Worm (Caenorhabditis elegans) whole organism, young adult: Measurements from ENCODE around the gene rgs-10.

Source experiments
- B0035.1 ChIP-seq: sonication (generic microtip); optimal IDR thresholded peaks from 2 replicates; lab custom pipeline; 2016; ENCODE audit warnings: missing genetic modification characterization, mild to moderate bottlenecking, missing compliant biosample characterization, missing genotype, missing genetic modification reagents
- B0261.1 ChIP-seq: sonication (generic microtip); optimal IDR thresholded peaks from 2 replicates; lab custom pipeline; 2016; ENCODE audit warnings: mild to moderate bottlenecking, missing genetic modification characterization, moderate library complexity, missing compliant biosample characterization
- F33H1.4 ChIP-seq: fragments of 200-800 bp; sonication (Bioruptor generic); IDR thresholded peaks from 2 replicates; pipeline ENCODE4 v1.3.6; 2022; ENCODE audit warnings: missing genetic modification reagents, missing genetic modification characterization, missing compliant biosample characterization
- F37B4.10 ChIP-seq: fragments of 200-800 bp; sonication (Bioruptor generic); IDR thresholded peaks from 2 replicates; pipeline ENCODE4 v1.3.6; 2022; ENCODE audit warnings: missing genetic modification characterization, missing compliant biosample characterization
- F52B5.7 ChIP-seq: sonication (generic microtip); optimal IDR thresholded peaks from 2 replicates; lab custom pipeline; 2016; ENCODE audit warnings: mild to moderate bottlenecking, missing genetic modification characterization, missing compliant biosample characterization
- F55B11.4 ChIP-seq: sonication (generic microtip); optimal IDR thresholded peaks from 2 replicates; lab custom pipeline; 2016; ENCODE audit warnings: missing compliant biosample characterization, missing genetic modification characterization, borderline replicate concordance; ENCODE audit not compliant: insufficient read depth
- F57A8.1 ChIP-seq: fragments of 200-800 bp; sonication (Bioruptor generic); optimal IDR thresholded peaks from 2 replicates; lab custom pipeline; 2018; ENCODE audit warnings: mild to moderate bottlenecking, missing genetic modification characterization, moderate library complexity, missing compliant biosample characterization
- K11D2.4 ChIP-seq: fragments of 200-800 bp; sonication (Bioruptor generic); IDR thresholded peaks from 2 replicates; pipeline ENCODE4 v1.3.6; 2022; ENCODE audit warnings: missing genetic modification reagents, missing genetic modification characterization, missing compliant biosample characterization
- Y56A3A.18 ChIP-seq: fragments of 200-800 bp; sonication (Bioruptor generic); IDR thresholded peaks from 2 replicates; pipeline ENCODE4 v1.3.6; 2022; ENCODE audit warnings: missing genetic modification reagents, missing genetic modification characterization, missing compliant biosample characterization
- ZK185.1 ChIP-seq: sonication (generic microtip); optimal IDR thresholded peaks from 2 replicates; lab custom pipeline; 2016; ENCODE audit warnings: mild to moderate bottlenecking, missing genetic modification characterization, missing compliant biosample characterization; ENCODE audit not compliant: poor library complexity, severe bottlenecking
- akir-1 ChIP-seq: fragments of 200-800 bp; sonication (Bioruptor generic); optimal IDR thresholded peaks from 2 replicates; lab custom pipeline; 2018; ENCODE audit warnings: mild to moderate bottlenecking, missing genetic modification characterization, moderate library complexity, missing compliant biosample characterization
- ama-1 ChIP-seq, 3 experiments: fragments of 150-350 bp in 1 of 3; sonication (generic microtip) in 2 of 3; optimal IDR thresholded peaks; 2 replicates each; lab custom pipeline; 2014 to 2018; ENCODE audit warnings: missing biosample characterization in 2 of 3, missing genetic modification characterization in 2 of 3, missing genetic modification reagents in 2 of 3
- cebp-1 ChIP-seq, 2 experiments: fragments of 200-800 bp in 1 of 2; sonication (Bioruptor generic) in 1 of 2; sonication (generic microtip) in 1 of 2; IDR thresholded peaks in 1 of 2; optimal IDR thresholded peaks in 1 of 2; 2 replicates each; pipeline versions ENCODE4 v1.3.6 to Lab custom; 2017 to 2022; ENCODE audit warnings: missing compliant biosample characterization in 2 of 2, missing genetic modification characterization in 2 of 2, mild to moderate bottlenecking in 1 of 2, missing genetic modification reagents in 1 of 2, moderate library complexity in 1 of 2
- ceh-100 ChIP-seq: fragments of 200-800 bp; sonication (Bioruptor generic); IDR thresholded peaks from 2 replicates; pipeline ENCODE4 v1.3.6; 2022; ENCODE audit warnings: missing genetic modification reagents, missing genetic modification characterization, missing compliant biosample characterization
- dpff-1 ChIP-seq: sonication (generic microtip); optimal IDR thresholded peaks from 2 replicates; lab custom pipeline; 2017; ENCODE audit warnings: mild to moderate bottlenecking, missing genetic modification characterization, missing compliant biosample characterization
- egl-18 ChIP-seq: fragments of 200-800 bp; sonication (Bioruptor generic); IDR thresholded peaks from 2 replicates; pipeline ENCODE4 v1.3.6; 2022; ENCODE audit warnings: missing genetic modification reagents, missing genetic modification characterization, missing compliant biosample characterization
- ekl-4 ChIP-seq: fragments of 200-800 bp; sonication (Bioruptor generic); IDR thresholded peaks from 2 replicates; pipeline ENCODE4 v1.3.6; 2022; ENCODE audit warnings: missing genetic modification reagents, missing genetic modification characterization, missing compliant biosample characterization
- ets-4 ChIP-seq: fragments of 200-800 bp; sonication (Bioruptor generic); optimal IDR thresholded peaks from 2 replicates; lab custom pipeline; 2018; ENCODE audit warnings: mild to moderate bottlenecking, missing genetic modification characterization, missing compliant biosample characterization
- him-1 ChIP-seq: sonication (generic microtip); optimal IDR thresholded peaks from 2 replicates; lab custom pipeline; 2016; ENCODE audit warnings: missing genotype, missing genetic modification reagents, missing genetic modification characterization, missing compliant biosample characterization
- hmg-1.2 ChIP-seq: fragments of 200-800 bp; sonication (Bioruptor generic); IDR thresholded peaks from 2 replicates; pipeline ENCODE4 v1.3.6; 2022; ENCODE audit warnings: missing genetic modification reagents, missing genetic modification characterization, missing compliant biosample characterization
- lag-1 ChIP-seq: fragments of 200-800 bp; sonication (Bioruptor generic); IDR thresholded peaks from 2 replicates; pipeline ENCODE4 v1.3.6; 2022; ENCODE audit warnings: missing genetic modification reagents, missing genetic modification characterization, missing compliant biosample characterization
- let-607 ChIP-seq, 2 experiments: fragments of 200-800 bp in 1 of 2; sonication (Bioruptor generic) in 1 of 2; sonication (generic microtip) in 1 of 2; optimal IDR thresholded peaks; 2 replicates each; lab custom pipeline; 2016 to 2018; ENCODE audit warnings: mild to moderate bottlenecking in 2 of 2, missing compliant biosample characterization in 2 of 2, missing genetic modification characterization in 2 of 2, moderate library complexity in 2 of 2, missing genotype in 1 of 2
- lin-40 ChIP-seq: sonication (generic microtip); optimal IDR thresholded peaks from 2 replicates; lab custom pipeline; 2016; ENCODE audit warnings: missing genetic modification characterization, mild to moderate bottlenecking, missing compliant biosample characterization, missing genotype, missing genetic modification reagents
- lin-54 ChIP-seq: fragments of 200-800 bp; sonication (Bioruptor generic); optimal IDR thresholded peaks from 2 replicates; lab custom pipeline; 2018; ENCODE audit warnings: mild to moderate bottlenecking, missing genetic modification characterization, missing compliant biosample characterization
- lsy-27 ChIP-seq: sonication (generic microtip); optimal IDR thresholded peaks from 2 replicates; lab custom pipeline; 2017; ENCODE audit warnings: missing genetic modification characterization, mild to moderate bottlenecking, missing compliant biosample characterization, antibody characterized with exemption, missing genotype, borderline replicate concordance; ENCODE audit not compliant: insufficient read depth
- madf-10 ChIP-seq: sonication (generic microtip); optimal IDR thresholded peaks from 2 replicates; lab custom pipeline; 2016; ENCODE audit warnings: mild to moderate bottlenecking, missing genetic modification characterization, missing compliant biosample characterization
- madf-8 ChIP-seq: fragments of 200-800 bp; sonication (Bioruptor generic); conservative IDR thresholded peaks from 2 replicates; pipeline ENCODE4 v1.3.6; 2022; ENCODE audit warnings: missing genetic modification reagents, missing genetic modification characterization, missing compliant biosample characterization
- mcd-1 ChIP-seq: fragments of 200-800 bp; sonication (Bioruptor generic); IDR thresholded peaks from 2 replicates; pipeline ENCODE4 v1.3.6; 2022; ENCODE audit warnings: missing genetic modification reagents, missing genetic modification characterization, missing compliant biosample characterization
- mel-28 ChIP-seq: sonication (generic microtip); optimal IDR thresholded peaks from 2 replicates; lab custom pipeline; 2016; ENCODE audit warnings: borderline replicate concordance, mild to moderate bottlenecking, missing genetic modification characterization, missing compliant biosample characterization
- nfyb-1 ChIP-seq: fragments of 200-800 bp; sonication (Bioruptor generic); IDR thresholded peaks from 2 replicates; pipeline ENCODE4 v1.3.6; 2022; ENCODE audit warnings: missing genetic modification reagents, missing genetic modification characterization, missing compliant biosample characterization
- nhr-179 ChIP-seq: sonication (generic microtip); optimal IDR thresholded peaks from 2 replicates; lab custom pipeline; 2016; ENCODE audit warnings: mild to moderate bottlenecking, missing genetic modification characterization, missing compliant biosample characterization
- nhr-80 ChIP-seq: sonication (generic microtip); optimal IDR thresholded peaks from 2 replicates; lab custom pipeline; 2016; ENCODE audit warnings: missing genetic modification characterization, missing compliant biosample characterization
- rcor-1 ChIP-seq: fragments of 200-800 bp; sonication (Bioruptor generic); IDR thresholded peaks from 2 replicates; pipeline ENCODE4 v1.3.6; 2022; ENCODE audit warnings: missing genetic modification reagents, missing genetic modification characterization, missing compliant biosample characterization
- rpc-1 ChIP-seq, 2 experiments: fragments of 150-350 bp in 1 of 2; sonication (generic microtip) in 1 of 2; optimal IDR thresholded peaks; 2 replicates each; lab custom pipeline; 2014 to 2018; ENCODE audit warnings: missing biosample characterization in 1 of 2, missing genetic modification characterization in 1 of 2, missing genetic modification reagents in 1 of 2, missing genotype in 1 of 2
- sea-2 ChIP-seq: fragments of 200-800 bp; sonication (Bioruptor generic); IDR thresholded peaks from 2 replicates; pipeline ENCODE4 v1.3.6; 2022; ENCODE audit warnings: missing genetic modification characterization, missing compliant biosample characterization
- snpc-1.1 ChIP-seq: sonication (generic microtip); optimal IDR thresholded peaks from 2 replicates; lab custom pipeline; 2017; ENCODE audit warnings: missing genetic modification characterization, mild to moderate bottlenecking, missing compliant biosample characterization, antibody characterized with exemption, moderate library complexity, missing genotype, missing genetic modification reagents; ENCODE audit not compliant: insufficient read depth
- snpc-1.3 ChIP-seq: sonication (generic microtip); optimal IDR thresholded peaks from 2 replicates; lab custom pipeline; 2017; ENCODE audit warnings: missing genetic modification characterization, mild to moderate bottlenecking, missing compliant biosample characterization, antibody characterized with exemption, moderate library complexity, missing genotype, missing genetic modification reagents; ENCODE audit not compliant: insufficient read depth
- snpc-4 ChIP-seq, 5 experiments: fragments of 150-350 bp in 1 of 5; sonication (generic microtip) in 4 of 5; optimal IDR thresholded peaks; 2 replicates each; lab custom pipeline; 2014 to 2018; ENCODE audit warnings: missing genetic modification characterization in 5 of 5, missing biosample characterization in 3 of 5, antibody characterized with exemption in 2 of 5, mild to moderate bottlenecking in 2 of 5, missing compliant biosample characterization in 2 of 5, missing genotype in 2 of 5, moderate library complexity in 2 of 5, missing genetic modification reagents in 1 of 5
- sptf-2 ChIP-seq: fragments of 200-800 bp; sonication (Bioruptor generic); optimal IDR thresholded peaks from 2 replicates; lab custom pipeline; 2018; ENCODE audit warnings: mild to moderate bottlenecking, missing genetic modification characterization, missing compliant biosample characterization
- tbp1 ChIP-seq: fragments of 200-800 bp; sonication (Bioruptor generic); optimal IDR thresholded peaks from 2 replicates; lab custom pipeline; 2018; ENCODE audit warnings: mild to moderate bottlenecking, missing genetic modification characterization, missing compliant biosample characterization
- unc-62 ChIP-seq: fragments of 150-350 bp; optimal IDR thresholded peaks from 2 replicates; lab custom pipeline; 2014; ENCODE audit warnings: missing biosample characterization, missing genetic modification reagents, missing genetic modification characterization
- zim-3 ChIP-seq: sonication (generic microtip); optimal IDR thresholded peaks from 2 replicates; lab custom pipeline; 2017; ENCODE audit warnings: mild to moderate bottlenecking, missing genetic modification characterization, moderate library complexity, missing compliant biosample characterization
- ztf-18 ChIP-seq: sonication (generic microtip); optimal IDR thresholded peaks from 2 replicates; lab custom pipeline; 2016; ENCODE audit warnings: missing genotype, mild to moderate bottlenecking, missing genetic modification characterization, missing compliant biosample characterization
- ztf-28 ChIP-seq: fragments of 200-800 bp; sonication (Bioruptor generic); IDR thresholded peaks from 2 replicates; pipeline ENCODE4 v1.3.6; 2022; ENCODE audit warnings: missing genetic modification reagents, missing genetic modification characterization, missing compliant biosample characterization
- ztf-3 ChIP-seq: fragments of 200-800 bp; sonication (Bioruptor generic); optimal IDR thresholded peaks from 2 replicates; lab custom pipeline; 2018; ENCODE audit warnings: mild to moderate bottlenecking, missing genetic modification characterization, missing compliant biosample characterization

The rgs-10 gene

DNA sequence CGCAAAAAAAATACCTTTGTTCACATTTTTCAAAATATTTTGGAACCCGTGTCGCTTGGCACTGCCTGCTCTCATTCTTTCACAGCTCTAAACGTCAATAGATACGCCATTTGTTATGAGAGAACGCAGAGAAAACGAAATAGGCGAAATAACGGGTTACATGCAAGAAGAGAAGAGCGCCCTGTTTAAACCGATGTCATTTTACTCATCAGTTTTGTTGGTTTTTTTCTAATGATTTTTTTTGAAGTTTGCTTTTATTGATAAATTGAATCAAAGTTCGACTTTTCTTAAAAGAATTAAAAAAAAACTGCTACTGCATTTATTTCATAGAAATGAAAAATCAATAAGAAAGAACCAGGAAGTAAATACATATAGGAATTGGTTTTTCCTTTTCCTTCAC is 16.2 kb downstream of the rgs-10 start:
- TF ChIP-seq ztf-18 (tag; lab: Kevin White, UChicago), result no peak
- TF ChIP-seq rcor-1 (GFP tag; lab: Robert Waterston, UW), result no peak
- no peak for TF ChIP-seq ekl-4 (GFP tag; lab: Robert Waterston, UW)
- TF ChIP-seq mel-28 (tag; lab: Kevin White, UChicago), result no peak
- no peak for TF ChIP-seq nhr-179
- no peak for TF ChIP-seq F33H1.4 (GFP tag; lab: Robert Waterston, UW)
- no peak for TF ChIP-seq madf-8 (GFP tag; lab: Robert Waterston, UW)
- no peak for TF ChIP-seq ets-4 (GFP tag; lab: Kevin White, UChicago)
- no peak for TF ChIP-seq F55B11.4
- no peak for TF ChIP-seq lin-54 (GFP tag; lab: Kevin White, UChicago)
- TF ChIP-seq tbp1 (GFP tag; lab: Kevin White, UChicago), result no peak
- TF ChIP-seq him-1 (tag; lab: Kevin White, UChicago), result no peak
- no peak for TF ChIP-seq Y56A3A.18 (GFP tag; lab: Robert Waterston, UW)
- no peak for TF ChIP-seq cebp-1 (GFP tag; IDR thresholded peaks at IDR 0.05; lab: Robert Waterston, UW)
- TF ChIP-seq cebp-1 (tag; optimal IDR thresholded peaks at IDR 0.05; lab: Kevin White, UChicago), result peak; percentile 49
- TF ChIP-seq F52B5.7 (tag; lab: Kevin White, UChicago), result no peak
- no peak for TF ChIP-seq sptf-2 (GFP tag; lab: Kevin White, UChicago)
- no peak for TF ChIP-seq sea-2 (GFP tag; lab: Robert Waterston, UW)
- TF ChIP-seq F37B4.10 (GFP tag; lab: Robert Waterston, UW), result no peak
- TF ChIP-seq rpc-1 (optimal IDR thresholded peaks at IDR 0.05; lab: Kevin White, UChicago), result no peak
- TF ChIP-seq rpc-1 (tag; optimal IDR thresholded peaks at IDR 0.05; lab: Kevin White, UChicago), result no peak
- TF ChIP-seq lag-1, result no peak
- TF ChIP-seq nhr-80 (tag; lab: Kevin White, UChicago), result peak; percentile 39
- no peak for TF ChIP-seq akir-1 (GFP tag; lab: Kevin White, UChicago)
- no peak for TF ChIP-seq snpc-4 (GFP tag; optimal IDR thresholded peaks at IDR 0.05; lab: Kevin White, UChicago)
- peak in 1 of 4 experiments; percentile 23 for TF ChIP-seq snpc-4 (tag; optimal IDR thresholded peaks at IDR 0.05; lab: Kevin White, UChicago)
- TF ChIP-seq F57A8.1, result no peak
- TF ChIP-seq snpc-1.1 (tag; lab: Kevin White, UChicago), result no peak
- no peak for TF ChIP-seq ztf-28
- no peak for TF ChIP-seq lsy-27 (tag; lab: Kevin White, UChicago)
- TF ChIP-seq K11D2.4 (GFP tag; lab: Robert Waterston, UW), result no peak
- peak in 1 of 2 experiments; percentile 10 for TF ChIP-seq let-607 (tag; optimal IDR thresholded peaks at IDR 0.05; lab: Kevin White, UChicago)
- no peak for TF ChIP-seq mcd-1 (GFP tag; lab: Robert Waterston, UW)
- TF ChIP-seq ZK185.1, result peak; percentile 47
- TF ChIP-seq nfyb-1 (GFP tag; lab: Robert Waterston, UW), result 0 out of 2 replicates have a peak, but pooled peaks have one; percentile 30
- TF ChIP-seq lin-40, result peak; percentile 60
- TF ChIP-seq unc-62 (GFP tag; lab: Kevin White, UChicago), result no peak
- no peak for TF ChIP-seq B0261.1
- TF ChIP-seq egl-18 (GFP tag; lab: Robert Waterston, UW), result no peak
- no peak for TF ChIP-seq zim-3 (tag; lab: Kevin White, UChicago)
- peak; percentile 57 for TF ChIP-seq ama-1 (optimal IDR thresholded peaks at IDR 0.05; lab: Kevin White, UChicago)
- no peak for TF ChIP-seq ama-1 (GFP tag; optimal IDR thresholded peaks at IDR 0.05; lab: Kevin White, UChicago)
- no peak for TF ChIP-seq ztf-3 (GFP tag; lab: Kevin White, UChicago)
- TF ChIP-seq madf-10 (tag; lab: Kevin White, UChicago), result no peak
- TF ChIP-seq snpc-1.3 (tag; lab: Kevin White, UChicago), result no peak
- TF ChIP-seq ceh-100, result no peak
- TF ChIP-seq B0035.1, result no peak
- TF ChIP-seq hmg-1.2 (GFP tag; lab: Robert Waterston, UW), result peak; percentile 29; the same call in 1 of the 2 replicates
- TF ChIP-seq dpff-1 (tag; lab: Kevin White, UChicago), result no peak
